Worm (Caenorhabditis elegans): ENCODE results near the gene best-20.

best-20 gene

DNA sequence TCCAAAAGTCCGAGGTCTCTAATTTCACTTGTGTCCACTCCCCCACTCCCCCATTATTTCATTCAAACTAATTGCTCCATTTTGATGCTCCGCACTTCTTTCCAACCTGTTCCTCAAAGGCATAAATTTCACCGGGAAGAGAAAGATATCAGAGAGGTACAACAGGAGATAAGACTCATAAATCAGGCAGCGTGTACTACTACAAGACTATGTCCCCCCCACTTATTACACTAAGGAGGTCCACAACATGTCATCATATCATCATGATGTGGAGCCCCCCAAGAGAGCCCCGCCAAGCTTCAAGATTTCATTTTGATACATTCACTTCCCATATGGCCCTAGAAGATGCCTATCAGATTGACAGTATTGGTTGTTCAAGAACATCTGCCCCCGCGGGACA is 9.4 kb downstream of the best-20 start:
- TF ChIP-seq hmg-4 (GFP tag; optimal IDR thresholded peaks at IDR 0.05) = peak; percentile 17
- no peak for TF ChIP-seq aly-1 (tag; optimal IDR thresholded peaks at IDR 0.05)
- no peak for TF ChIP-seq scrt-1 (GFP tag; IDR thresholded peaks at IDR 0.05)
- TF ChIP-seq hmbx-1 (tag; optimal IDR thresholded peaks at IDR 0.05) = no peak
- no peak for TF ChIP-seq B0310.2 (tag; optimal IDR thresholded peaks at IDR 0.05)

DNA sequence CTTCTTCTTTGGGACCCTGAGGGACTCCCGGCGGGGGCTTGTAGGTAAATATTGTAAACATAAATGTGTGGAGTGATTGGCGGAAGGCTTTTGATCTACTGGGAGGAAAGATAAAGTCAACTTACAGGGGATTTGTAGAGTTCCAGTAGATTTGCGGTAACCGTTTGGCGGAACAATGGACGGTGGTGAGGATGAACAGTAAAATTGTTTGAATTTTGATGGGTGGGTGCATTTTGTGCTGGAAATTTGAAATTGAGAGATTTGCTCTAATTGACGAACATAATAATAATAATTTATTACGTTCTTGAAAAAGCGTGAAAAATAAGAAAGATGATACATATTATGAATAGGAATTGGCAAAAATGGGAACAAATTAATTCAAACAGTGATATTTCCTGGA is 10.6 kb downstream of the best-20 start, which contains the start of gene vab-2:
vab-2 (minus strand) TSS at position 238 of the 400 bp plus-strand sequence.
- TF ChIP-seq sea-1 (GFP tag; conservative IDR thresholded peaks at IDR 0.05) (no peak), flt-1 (GFP tag; IDR thresholded peaks at IDR 0.05) (no peak), pes-1 (GFP tag; IDR thresholded peaks at IDR 0.05) (no peak), hnd-1 (tag; optimal IDR thresholded peaks at IDR 0.05) (no peak), aly-1 (tag; optimal IDR thresholded peaks at IDR 0.05) (no peak), scrt-1 (GFP tag; IDR thresholded peaks at IDR 0.05) (no peak), ceh-36 (tag; optimal IDR thresholded peaks at IDR 0.05) (no peak), F13C5.2 (tag; optimal IDR thresholded peaks at IDR 0.05) (no peak), tbx-37 (GFP tag; conservative IDR thresholded peaks at IDR 0.05) (no peak), B0310.2 (tag; optimal IDR thresholded peaks at IDR 0.05) (no peak), ama-1 (optimal IDR thresholded peaks at IDR 0.05) (no peak), tbx-11 (GFP tag; IDR thresholded peaks at IDR 0.05) (no peak), ets-7 (tag; optimal IDR thresholded peaks at IDR 0.05) (no peak), hmbx-1 (tag; optimal IDR thresholded peaks at IDR 0.05) (no peak), tra-4 (tag; optimal IDR thresholded peaks at IDR 0.05) (no peak), ceh-13 (GFP tag; optimal IDR thresholded peaks at IDR 0.05) (no peak), hmg-4 (GFP tag; optimal IDR thresholded peaks at IDR 0.05) (no peak)

DNA sequence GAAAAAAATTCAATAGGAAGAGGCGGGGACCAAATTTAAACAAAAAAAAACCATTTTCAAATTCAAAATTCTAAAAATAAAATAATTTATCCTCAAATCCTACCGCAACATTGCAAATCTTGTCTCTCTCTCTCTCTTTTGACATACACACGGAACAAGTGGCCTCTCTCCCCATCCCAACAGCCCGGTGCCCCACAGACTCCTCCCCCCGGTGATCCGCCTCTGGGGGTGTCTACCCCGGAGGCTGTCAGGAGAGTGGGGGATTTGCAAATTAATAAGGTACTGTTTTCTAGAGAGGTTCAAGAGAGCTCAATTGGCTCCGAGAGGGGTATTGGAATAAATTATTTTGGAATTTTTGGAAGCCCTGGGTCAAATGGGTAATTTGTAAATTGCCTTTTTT is 11.7 kb downstream of the best-20 start:
- no peak for TF ChIP-seq tra-4 (tag; optimal IDR thresholded peaks at IDR 0.05)
- TF ChIP-seq hmg-4 (GFP tag; optimal IDR thresholded peaks at IDR 0.05) = peak; percentile 61

DNA sequence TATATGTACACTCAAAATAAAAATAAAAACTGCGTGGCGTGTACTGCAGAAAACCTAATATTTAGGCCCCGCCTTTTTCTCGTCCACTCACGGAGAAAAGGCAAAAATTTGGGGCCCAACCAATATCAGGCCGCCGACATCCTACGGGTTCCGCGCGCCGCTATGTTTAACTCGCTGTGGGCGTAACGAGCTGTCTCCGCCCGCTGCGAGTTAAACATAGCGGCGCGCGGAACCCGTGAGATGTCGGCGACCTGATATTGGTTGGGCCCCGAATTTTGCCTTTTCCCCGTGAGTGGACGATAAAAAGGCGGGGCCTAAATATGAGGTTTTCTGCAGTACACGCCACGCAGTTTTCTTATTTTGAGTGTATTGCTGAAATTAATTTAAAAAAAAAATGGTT is 15.2 kb downstream of the best-20 start:
- peak; percentile 46; the same call in 1 of the 2 replicates for TF ChIP-seq pes-1 (GFP tag; IDR thresholded peaks at IDR 0.05)

DNA sequence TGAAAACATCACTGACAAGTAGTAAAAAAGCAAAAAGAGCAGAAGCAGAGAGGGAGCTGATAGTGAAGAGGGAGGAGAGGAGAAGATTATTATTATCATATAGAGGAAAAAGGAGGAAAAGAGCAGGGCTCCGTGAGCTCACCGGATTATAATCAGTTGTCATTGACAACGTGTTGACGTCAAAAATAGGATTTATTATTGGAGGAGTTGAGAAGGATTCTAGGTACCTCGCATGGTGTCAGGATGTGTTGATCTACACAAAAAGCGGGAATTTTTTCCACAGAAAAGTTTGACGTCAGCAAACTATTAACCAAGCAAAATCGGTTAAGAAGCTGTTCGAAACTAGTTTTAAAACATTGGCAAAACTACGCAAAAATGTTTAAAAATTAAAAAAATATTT is 18.1 kb downstream of the best-20 start:
- no peak for TF ChIP-seq hnd-1 (tag; optimal IDR thresholded peaks at IDR 0.05)
- TF ChIP-seq aly-1 (tag; optimal IDR thresholded peaks at IDR 0.05) = no peak
- TF ChIP-seq ama-1 (optimal IDR thresholded peaks at IDR 0.05) = no peak
- no peak for TF ChIP-seq ceh-13 (GFP tag; optimal IDR thresholded peaks at IDR 0.05)
- TF ChIP-seq tbx-11 (GFP tag; IDR thresholded peaks at IDR 0.05) = no peak
- no peak for TF ChIP-seq sea-1 (GFP tag; conservative IDR thresholded peaks at IDR 0.05)
- no peak for TF ChIP-seq tra-4 (tag; optimal IDR thresholded peaks at IDR 0.05)
- TF ChIP-seq ceh-36 (tag; optimal IDR thresholded peaks at IDR 0.05) = no peak
- no peak for TF ChIP-seq hmbx-1 (tag; optimal IDR thresholded peaks at IDR 0.05)
- no peak for TF ChIP-seq B0310.2 (tag; optimal IDR thresholded peaks at IDR 0.05)
- no peak for TF ChIP-seq pes-1 (GFP tag; IDR thresholded peaks at IDR 0.05)
- TF ChIP-seq scrt-1 (GFP tag; IDR thresholded peaks at IDR 0.05) = no peak
- no peak for TF ChIP-seq hmg-4 (GFP tag; optimal IDR thresholded peaks at IDR 0.05)
- TF ChIP-seq flt-1 (GFP tag; IDR thresholded peaks at IDR 0.05) = no peak
- no peak for TF ChIP-seq F13C5.2 (tag; optimal IDR thresholded peaks at IDR 0.05)
- TF ChIP-seq tbx-37 (GFP tag; conservative IDR thresholded peaks at IDR 0.05) = no peak
- TF ChIP-seq ets-7 (tag; optimal IDR thresholded peaks at IDR 0.05) = no peak

DNA sequence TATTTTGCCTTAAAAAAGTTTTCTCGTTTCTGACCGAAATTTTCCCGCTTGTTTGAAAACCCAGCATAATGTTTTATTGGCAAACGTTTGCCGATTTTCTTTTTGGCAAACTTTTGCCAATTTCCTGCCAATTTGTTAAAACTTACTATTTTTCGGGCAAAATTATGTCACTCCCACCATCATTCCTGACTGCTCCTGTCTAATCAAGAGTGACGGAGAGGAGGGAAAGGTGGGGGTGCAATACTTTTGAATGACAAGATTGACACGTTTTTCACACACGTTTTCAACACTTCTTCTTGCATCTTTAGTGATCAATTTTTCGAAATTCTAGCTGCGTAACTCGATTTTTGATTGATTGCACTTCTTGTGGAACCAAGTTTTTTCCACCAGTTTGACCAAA is 25.5 kb downstream of the best-20 start:
- TF ChIP-seq F13C5.2 (tag; optimal IDR thresholded peaks at IDR 0.05) (no peak), hnd-1 (tag; optimal IDR thresholded peaks at IDR 0.05) (no peak), B0310.2 (tag; optimal IDR thresholded peaks at IDR 0.05) (no peak), flt-1 (GFP tag; IDR thresholded peaks at IDR 0.05) (no peak), hmg-4 (GFP tag; optimal IDR thresholded peaks at IDR 0.05) (no peak), scrt-1 (GFP tag; IDR thresholded peaks at IDR 0.05) (no peak), pes-1 (GFP tag; IDR thresholded peaks at IDR 0.05) (no peak), tbx-37 (GFP tag; conservative IDR thresholded peaks at IDR 0.05) (no peak), ets-7 (tag; optimal IDR thresholded peaks at IDR 0.05) (no peak), sea-1 (GFP tag; conservative IDR thresholded peaks at IDR 0.05) (no peak), aly-1 (tag; optimal IDR thresholded peaks at IDR 0.05) (no peak), ceh-36 (tag; optimal IDR thresholded peaks at IDR 0.05) (no peak), hmbx-1 (tag; optimal IDR thresholded peaks at IDR 0.05) (no peak), tbx-11 (GFP tag; IDR thresholded peaks at IDR 0.05) (no peak), tra-4 (tag; optimal IDR thresholded peaks at IDR 0.05) (no peak), ceh-13 (GFP tag; optimal IDR thresholded peaks at IDR 0.05) (no peak), ama-1 (optimal IDR thresholded peaks at IDR 0.05) (no peak)

DNA sequence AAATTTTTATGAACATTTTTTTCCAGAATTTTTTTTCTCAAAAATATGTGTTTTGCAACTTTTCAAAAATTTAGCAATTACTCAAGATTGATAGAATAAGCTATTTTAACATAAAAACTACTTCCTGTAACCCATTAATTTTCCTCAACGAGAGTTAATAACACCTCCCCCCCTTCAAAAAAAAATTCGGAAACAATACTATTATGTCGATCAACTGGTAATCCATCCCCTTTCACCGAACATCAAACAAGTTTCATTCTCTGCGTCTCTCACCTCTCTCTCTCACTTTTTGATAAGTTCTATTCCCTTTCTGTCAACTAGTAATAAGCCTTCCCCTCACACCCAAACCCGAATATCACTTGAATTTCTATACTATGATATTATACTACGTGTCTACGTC is 27.9 kb downstream of the best-20 start, which contains the start of gene glct-6:
glct-6 (plus strand) TSS at position 301 of the 400 bp plus-strand sequence.
- TF ChIP-seq ceh-13 (GFP tag; optimal IDR thresholded peaks at IDR 0.05) = no peak
- TF ChIP-seq ets-7 (tag; optimal IDR thresholded peaks at IDR 0.05) = no peak
- TF ChIP-seq B0310.2 (tag; optimal IDR thresholded peaks at IDR 0.05) = no peak
- no peak for TF ChIP-seq sea-1 (GFP tag; conservative IDR thresholded peaks at IDR 0.05)
- no peak for TF ChIP-seq flt-1 (GFP tag; IDR thresholded peaks at IDR 0.05)
- TF ChIP-seq tbx-37 (GFP tag; conservative IDR thresholded peaks at IDR 0.05) = no peak
- no peak for TF ChIP-seq aly-1 (tag; optimal IDR thresholded peaks at IDR 0.05)

DNA sequence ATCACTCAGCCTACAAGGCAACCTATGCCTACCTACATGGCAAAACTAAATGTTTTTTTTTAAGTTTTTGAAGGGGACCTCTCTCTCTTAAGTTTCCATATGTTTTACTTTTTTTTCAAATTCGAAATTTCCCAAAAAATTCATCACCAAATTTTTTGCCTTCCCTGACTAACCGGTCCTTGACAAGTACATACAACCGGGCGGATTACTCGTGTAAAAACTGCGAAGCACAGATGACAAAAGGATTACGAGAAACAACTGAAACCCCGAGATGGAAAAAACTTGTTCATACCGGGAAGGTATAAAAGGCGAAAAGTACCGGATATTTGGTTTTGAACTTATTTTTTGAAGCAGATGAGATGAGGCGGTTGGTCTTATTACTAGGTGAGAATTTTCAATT is 38.4 kb downstream of the best-20 start, which contains the start of gene K09B3.1:
K09B3.1 (plus strand) TSS at position 301 of the 400 bp plus-strand sequence.
- TF ChIP-seq flt-1 (GFP tag; IDR thresholded peaks at IDR 0.05) (no peak), hmg-4 (GFP tag; optimal IDR thresholded peaks at IDR 0.05) (no peak), ets-7 (tag; optimal IDR thresholded peaks at IDR 0.05) (no peak), ama-1 (optimal IDR thresholded peaks at IDR 0.05) (no peak), pes-1 (GFP tag; IDR thresholded peaks at IDR 0.05) (no peak), tbx-37 (GFP tag; conservative IDR thresholded peaks at IDR 0.05) (no peak), hnd-1 (tag; optimal IDR thresholded peaks at IDR 0.05) (no peak), B0310.2 (tag; optimal IDR thresholded peaks at IDR 0.05) (no peak), sea-1 (GFP tag; conservative IDR thresholded peaks at IDR 0.05) (no peak), F13C5.2 (tag; optimal IDR thresholded peaks at IDR 0.05) (no peak), aly-1 (tag; optimal IDR thresholded peaks at IDR 0.05) (no peak), tra-4 (tag; optimal IDR thresholded peaks at IDR 0.05) (no peak), ceh-13 (GFP tag; optimal IDR thresholded peaks at IDR 0.05) (no peak), ceh-36 (tag; optimal IDR thresholded peaks at IDR 0.05) (no peak), hmbx-1 (tag; optimal IDR thresholded peaks at IDR 0.05) (no peak)

Data from whole organism, early embryonic.